Fruit fly (Drosophila melanogaster) whole organism, embryonic: ENCODE data around the gene Gr64f.

Source experiments
- Asciz ChIP-seq: fragments of 200-800 bp; sonication (Bioruptor generic); optimal IDR thresholded peaks from 2 replicates; lab custom pipeline; 2017; ENCODE audit warnings: missing biosample characterization, mild to moderate bottlenecking, missing genetic modification characterization, missing genetic modification reagents
- CG11398 ChIP-seq: fragments of 200-800 bp; sonication (Bioruptor generic); optimal IDR thresholded peaks from 2 replicates; lab custom pipeline; 2016; ENCODE audit warnings: missing biosample characterization, missing genetic modification characterization
- CG14441 ChIP-seq: fragments of 200-800 bp; sonication (Bioruptor generic); IDR thresholded peaks from 2 replicates; pipeline ENCODE4 v1.3.6; 2022; ENCODE audit warnings: missing biosample characterization, missing genetic modification characterization
- CG15269 ChIP-seq: fragments of 200-800 bp; sonication (Bioruptor generic); optimal IDR thresholded peaks from 2 replicates; lab custom pipeline; 2018; ENCODE audit warnings: missing biosample characterization, mild to moderate bottlenecking, missing genetic modification characterization, moderate library complexity
- CG2712 ChIP-seq: fragments of 200-800 bp; optimal IDR thresholded peaks from 3 replicates; lab custom pipeline; 2019; ENCODE audit warnings: missing biosample characterization, mild to moderate bottlenecking, missing genetic modification characterization, moderate library complexity
- CG2889 ChIP-seq: fragments of 200-800 bp; sonication (Bioruptor generic); IDR thresholded peaks from 3 replicates; pipeline ENCODE4 v1.3.6; 2022; ENCODE audit warnings: missing biosample characterization, missing genetic modification characterization
- CG31441 ChIP-seq: fragments of 200-800 bp; sonication (Bioruptor generic); IDR thresholded peaks from 2 replicates; pipeline ENCODE4 v1.3.6; 2022; ENCODE audit warnings: missing biosample characterization, missing genetic modification characterization
- CG34422 ChIP-seq: fragments of 200-800 bp; sonication (Bioruptor generic); IDR thresholded peaks from 3 replicates; pipeline ENCODE4 v1.3.6; 2022; ENCODE audit warnings: missing biosample characterization, missing genetic modification characterization
- CG3838 ChIP-seq: fragments of 200-800 bp; sonication (Bioruptor generic); optimal IDR thresholded peaks from 3 replicates; lab custom pipeline; 2016; ENCODE audit warnings: missing biosample characterization, missing genetic modification characterization
- CG3995 ChIP-seq: fragments of 200-800 bp; sonication (Bioruptor generic); optimal IDR thresholded peaks from 3 replicates; lab custom pipeline; 2016; ENCODE audit warnings: missing biosample characterization, missing genetic modification characterization
- CG5953 ChIP-seq: fragments of 200-800 bp; sonication (Bioruptor generic); IDR thresholded peaks from 2 replicates; pipeline ENCODE4 v1.3.6; 2022; ENCODE audit warnings: missing biosample characterization, missing genetic modification characterization
- CG6683 ChIP-seq: fragments of 200-800 bp; sonication (Bioruptor generic); optimal IDR thresholded peaks from 2 replicates; lab custom pipeline; 2017; ENCODE audit warnings: missing biosample characterization, mild to moderate bottlenecking, missing genetic modification characterization, missing genetic modification reagents
- CG7271 ChIP-seq: fragments of 200-800 bp; sonication (Bioruptor generic); optimal IDR thresholded peaks from 2 replicates; lab custom pipeline; 2018; ENCODE audit warnings: missing biosample characterization, mild to moderate bottlenecking, missing genetic modification characterization, moderate library complexity
- CG7928 ChIP-seq: fragments of 200-800 bp; sonication (Bioruptor generic); optimal IDR thresholded peaks from 2 replicates; lab custom pipeline; 2017; ENCODE audit warnings: missing biosample characterization, mild to moderate bottlenecking, missing genetic modification characterization
- CG8388 ChIP-seq: fragments of 200-800 bp; sonication (Bioruptor generic); optimal IDR thresholded peaks from 2 replicates; lab custom pipeline; 2019; ENCODE audit warnings: missing biosample characterization, mild to moderate bottlenecking, missing genetic modification characterization, moderate library complexity
- CG9876 ChIP-seq: fragments of 200-800 bp; sonication (Bioruptor generic); optimal IDR thresholded peaks from 2 replicates; lab custom pipeline; 2016; ENCODE audit warnings: missing biosample characterization, missing genetic modification characterization
- CHES-1-like ChIP-seq: fragments of 200-800 bp; sonication (Bioruptor generic); optimal IDR thresholded peaks from 2 replicates; lab custom pipeline; 2016; ENCODE audit warnings: missing biosample characterization, missing genetic modification characterization
- Dbx ChIP-seq: fragments of 200-800 bp; sonication (Bioruptor generic); IDR thresholded peaks from 3 replicates; pipeline ENCODE4 v1.3.6; 2022; ENCODE audit warnings: missing biosample characterization, missing genetic modification characterization
- Eip74EF ChIP-seq, 2 experiments: fragments of 200-800 bp in 1 of 2; fragments of >200 bp in 1 of 2; sonication (Bioruptor generic) in 1 of 2; optimal IDR thresholded peaks; 2 replicates each; lab custom pipeline; 2017 to 2019; ENCODE audit warnings: missing biosample characterization in 2 of 2, missing genetic modification characterization in 2 of 2, mild to moderate bottlenecking in 1 of 2, moderate library complexity in 1 of 2
- Gug ChIP-seq: fragments of 200-800 bp; sonication (Bioruptor generic); IDR thresholded peaks from 4 replicates; pipeline ENCODE4 v1.3.6; 2022; ENCODE audit warnings: missing biosample characterization, missing genetic modification characterization
- Lhr ChIP-seq: fragments of 200-800 bp; sonication (Bioruptor generic); optimal IDR thresholded peaks from 3 replicates; lab custom pipeline; 2017; ENCODE audit warnings: mild to moderate bottlenecking, missing biosample characterization, missing genetic modification reagents, missing genetic modification characterization
- Med ChIP-seq: fragments of 200-800 bp; sonication (Bioruptor generic); peaks from one replicate; lab custom pipeline; 2016; ENCODE audit warnings: missing biosample characterization, missing genetic modification characterization, mild to moderate bottlenecking, inconsistent platforms, moderate library complexity
- NC2β ChIP-seq: fragments of 200-800 bp; sonication (Bioruptor generic); optimal IDR thresholded peaks from 2 replicates; lab custom pipeline; 2016; ENCODE audit warnings: missing biosample characterization, missing genetic modification characterization
- Oli ChIP-seq: fragments of 200-800 bp; sonication (Bioruptor generic); optimal IDR thresholded peaks from 2 replicates; lab custom pipeline; 2018; ENCODE audit warnings: missing biosample characterization, mild to moderate bottlenecking, missing genetic modification characterization, moderate library complexity
- Ptx1 ChIP-seq: fragments of 200-800 bp; sonication (Bioruptor generic); IDR thresholded peaks from 2 replicates; pipeline ENCODE4 v1.3.6; 2022; ENCODE audit warnings: missing biosample characterization, missing genetic modification characterization
- Sox100B ChIP-seq: fragments of 200-800 bp; sonication (Bioruptor generic); optimal IDR thresholded peaks from 3 replicates; lab custom pipeline; 2018; ENCODE audit warnings: missing biosample characterization, mild to moderate bottlenecking, missing genetic modification characterization
- Sox102F ChIP-seq: fragments of 200-800 bp; sonication (Bioruptor generic); optimal IDR thresholded peaks from 2 replicates; lab custom pipeline; 2018; ENCODE audit warnings: missing biosample characterization, mild to moderate bottlenecking, missing genetic modification characterization, moderate library complexity
- Trl ChIP-seq, 3 experiments: fragments of >200 bp in 2 of 3; fragments of 200-800 bp in 1 of 3; sonication (Bioruptor generic) in 1 of 3; optimal IDR thresholded peaks; 2 replicates in 1 of 3; 3 replicates in 2 of 3; lab custom pipeline; 2016 to 2017; ENCODE audit warnings: missing biosample characterization in 1 of 3, missing genetic modification characterization in 1 of 3
- Xrp1 ChIP-seq: fragments of 200-800 bp; sonication (Bioruptor generic); IDR thresholded peaks from 2 replicates; pipeline ENCODE4 v1.3.6; 2022; ENCODE audit warnings: missing biosample characterization, missing genetic modification characterization
- YL-1 ChIP-seq: fragments of 200-800 bp; sonication (Bioruptor generic); optimal IDR thresholded peaks from 3 replicates; lab custom pipeline; 2017; ENCODE audit warnings: missing biosample characterization, mild to moderate bottlenecking, missing genetic modification characterization
- ase ChIP-seq: fragments of 200-800 bp; sonication (Bioruptor generic); IDR thresholded peaks from 3 replicates; pipeline ENCODE4 v1.3.6; 2022; ENCODE audit warnings: missing biosample characterization, missing genetic modification characterization
- btn ChIP-seq: fragments of 200-800 bp; sonication (Bioruptor generic); optimal IDR thresholded peaks from 2 replicates; lab custom pipeline; 2016; ENCODE audit warnings: missing biosample characterization, missing genetic modification characterization
- danr ChIP-seq: fragments of 200-800 bp; sonication (Bioruptor generic); IDR thresholded peaks from 2 replicates; pipeline ENCODE4 v1.3.6; 2022; ENCODE audit warnings: missing biosample characterization, missing genetic modification characterization
- en ChIP-seq: fragments of 200-800 bp; sonication (Bioruptor generic); optimal IDR thresholded peaks from 2 replicates; lab custom pipeline; 2016; ENCODE audit warnings: missing biosample characterization, missing genetic modification characterization
- gt ChIP-seq: fragments of 200-800 bp; sonication (Bioruptor generic); IDR thresholded peaks from 2 replicates; pipeline ENCODE4 v1.3.6; 2022; ENCODE audit warnings: missing biosample characterization, missing genetic modification characterization
- mam ChIP-seq: fragments of 200-800 bp; sonication (Bioruptor generic); optimal IDR thresholded peaks from 3 replicates; lab custom pipeline; 2016; ENCODE audit warnings: missing biosample characterization, missing genetic modification characterization
- pan ChIP-seq, 4 experiments: fragments of >200 bp in 3 of 4; fragments of 200-800 bp in 1 of 4; sonication (Bioruptor generic) in 1 of 4; optimal IDR thresholded peaks in 3 of 4; IDR thresholded peaks in 1 of 4; 2 replicates each; pipeline versions ENCODE4 v1.3.6 to Lab custom; 2017 to 2022; ENCODE audit warnings: missing biosample characterization in 2 of 4, missing genetic modification characterization in 2 of 4, mixed read lengths in 1 of 4
- pita ChIP-seq: fragments of 200-800 bp; sonication (Bioruptor generic); optimal IDR thresholded peaks from 2 replicates; lab custom pipeline; 2017; ENCODE audit warnings: missing biosample characterization, mild to moderate bottlenecking, missing genetic modification characterization
- prd ChIP-seq, 3 experiments: fragments of >200 bp in 2 of 3; fragments of 200-800 bp in 1 of 3; sonication (Bioruptor generic) in 1 of 3; optimal IDR thresholded peaks in 2 of 3; IDR thresholded peaks in 1 of 3; 2 replicates in 2 of 3; 3 replicates in 1 of 3; pipeline versions ENCODE4 v1.3.6 to Lab custom; 2017 to 2022; ENCODE audit warnings: missing biosample characterization in 1 of 3, missing genetic modification characterization in 1 of 3
- sens ChIP-seq: fragments of 200-800 bp; sonication (Bioruptor generic); peaks from one replicate; lab custom pipeline; 2016; ENCODE audit warnings: missing biosample characterization, missing genetic modification characterization
- sqz ChIP-seq: fragments of 200-800 bp; sonication (Bioruptor generic); optimal IDR thresholded peaks from 3 replicates; lab custom pipeline; 2018; ENCODE audit warnings: missing biosample characterization, mild to moderate bottlenecking, missing genetic modification characterization
- unpg ChIP-seq: fragments of 200-800 bp; sonication (Bioruptor generic); optimal IDR thresholded peaks from 3 replicates; lab custom pipeline; 2018; ENCODE audit warnings: missing biosample characterization, mild to moderate bottlenecking, missing genetic modification characterization, moderate library complexity
- vfl ChIP-seq: fragments of 200-800 bp; sonication (Bioruptor generic); optimal IDR thresholded peaks from 2 replicates; lab custom pipeline; 2016; ENCODE audit warnings: missing biosample characterization, missing genetic modification characterization

Gr64f gene

DNA sequence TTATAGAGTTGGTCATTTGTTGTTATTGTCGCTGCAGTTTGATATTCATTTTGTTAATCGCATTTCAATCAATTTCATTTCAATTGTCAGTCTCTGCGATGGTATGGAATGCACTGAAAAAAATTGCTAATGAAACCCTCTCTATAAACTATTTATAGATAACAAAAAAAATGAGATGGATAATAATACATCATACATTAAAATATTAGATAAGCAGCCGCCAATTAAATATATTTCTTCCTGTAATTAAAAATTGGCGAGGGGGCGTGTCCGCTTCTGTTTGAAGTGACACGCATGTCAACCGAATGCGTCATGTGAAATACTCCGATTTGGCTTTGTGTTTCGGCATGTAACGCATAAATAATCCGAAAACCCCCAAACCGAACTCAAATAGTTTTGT, 8.9 kb downstream of the Gr64f start (continued):
- TF ChIP-seq ase = peak; percentile 48; the same call in 1 of the 3 replicates
- TF ChIP-seq unpg (GFP tag; lab: Kevin White, UChicago) = peak; percentile 29
- peak; percentile 41 for TF ChIP-seq CG14441 (GFP tag; lab: Robert Waterston, UW)
- TF ChIP-seq mam (GFP tag; lab: Kevin White, UChicago) = no peak
- no peak for TF ChIP-seq pita (GFP tag; lab: Kevin White, UChicago)
- no peak for TF ChIP-seq CHES-1-like (GFP tag; lab: Kevin White, UChicago)
- no peak for TF ChIP-seq CG9876 (GFP tag; lab: Kevin White, UChicago)
- TF ChIP-seq gt (GFP tag; lab: Robert Waterston, UW) = no peak
- TF ChIP-seq CG7928 (GFP tag; lab: Kevin White, UChicago) = no peak
- peak; percentile 15 for TF ChIP-seq CG2712 (tag; lab: Kevin White, UChicago)
- no peak for TF ChIP-seq sqz (GFP tag; lab: Kevin White, UChicago)
- peak; percentile 32 for TF ChIP-seq Oli (tag; lab: Kevin White, UChicago)
- TF ChIP-seq Sox102F (GFP tag; lab: Kevin White, UChicago) = peak; percentile 55
- no peak for TF ChIP-seq danr (GFP tag; lab: Robert Waterston, UW)
- TF ChIP-seq CG11398 (GFP tag; lab: Kevin White, UChicago) = no peak
- TF ChIP-seq CG15269 (tag; lab: Kevin White, UChicago) = peak; percentile 29
- no peak for TF ChIP-seq CG2889 (GFP tag; lab: Robert Waterston, UW)
- peak; percentile 16 for TF ChIP-seq Asciz (GFP tag; lab: Kevin White, UChicago)
- 0 out of 2 replicates have a peak, but pooled peaks have one; percentile 17 for TF ChIP-seq Xrp1 (GFP tag; lab: Robert Waterston, UW)
- TF ChIP-seq NC2β (GFP tag; lab: Kevin White, UChicago) = no peak
- TF ChIP-seq CG7271 = no peak
- TF ChIP-seq Eip74EF (GFP tag; optimal IDR thresholded peaks at IDR 0.05; lab: Kevin White, UChicago) = peak in 1 of 2 experiments; percentile 49
- no peak for TF ChIP-seq CG3838 (GFP tag; lab: Kevin White, UChicago)
- no peak for TF ChIP-seq Med (GFP tag; lab: Kevin White, UChicago)
- TF ChIP-seq Dbx = no peak
- TF ChIP-seq Gug (GFP tag; lab: Robert Waterston, UW) = no peak
- no peak for TF ChIP-seq CG6683 (GFP tag; lab: Kevin White, UChicago)
- no peak for TF ChIP-seq YL-1 (GFP tag; lab: Kevin White, UChicago)
- TF ChIP-seq Trl (optimal IDR thresholded peaks at IDR 0.05; lab: Kevin White, UChicago) = no peak
- no peak for TF ChIP-seq Trl (GFP tag; optimal IDR thresholded peaks at IDR 0.05; lab: Kevin White, UChicago)
- TF ChIP-seq Lhr (GFP tag; lab: Kevin White, UChicago) = no peak
- no peak for TF ChIP-seq CG34422 (GFP tag; lab: Robert Waterston, UW)
- TF ChIP-seq CG5953 = no peak
- TF ChIP-seq en (GFP tag; lab: Kevin White, UChicago) = no peak
- no peak for TF ChIP-seq pan (optimal IDR thresholded peaks at IDR 0.05; lab: Kevin White, UChicago)
- TF ChIP-seq pan (GFP tag; optimal IDR thresholded peaks at IDR 0.05 in 1 of 2, IDR thresholded peaks at IDR 0.05 in 1 of 2) = peak in 1 of 2 experiments; percentile 55
- peak; percentile 17; the same call in 1 of the 2 replicates for TF ChIP-seq CG31441 (GFP tag; lab: Robert Waterston, UW)
- no peak for TF ChIP-seq btn (GFP tag; lab: Kevin White, UChicago)
- no peak for TF ChIP-seq CG8388 (GFP tag; lab: Kevin White, UChicago)
- no peak for TF ChIP-seq prd (optimal IDR thresholded peaks at IDR 0.05; lab: Kevin White, UChicago)
- TF ChIP-seq prd (GFP tag; IDR thresholded peaks at IDR 0.05; lab: Robert Waterston, UW) = peak; percentile 10; the same call in 1 of the 3 replicates
- TF ChIP-seq sens (GFP tag; lab: Kevin White, UChicago) = peak; percentile 20
- peak; percentile 36; the same call in 1 of the 2 replicates for TF ChIP-seq Ptx1 (GFP tag; lab: Robert Waterston, UW)
- no peak for TF ChIP-seq CG3995
- TF ChIP-seq Sox100B (GFP tag; lab: Kevin White, UChicago) = no peak
- TF ChIP-seq vfl = no peak
- TF ChIP-seq, all 482 proteins: peak for 32
